Worm (Caenorhabditis elegans) whole organism, L3 larva: ENCODE data around the gene R08D7.4.
"Not testable (repeated sequence)": the region's sequence is repeated elsewhere in the genome, so short reads cannot be mapped to it uniquely, and the experiment has no call there.

Source experiments
- R02D3.7 ChIP-seq: fragments of 150-350 bp; optimal IDR thresholded peaks from 2 replicates; lab custom pipeline; 2014; ENCODE audit warnings: missing biosample characterization, missing genetic modification characterization
- ZK546.5 ChIP-seq: sonication (generic microtip); optimal IDR thresholded peaks from 2 replicates; lab custom pipeline; 2017; ENCODE audit warnings: missing biosample characterization, missing genetic modification characterization
- aly-2 ChIP-seq: fragments of 150-350 bp; optimal IDR thresholded peaks from 2 replicates; lab custom pipeline; 2014; ENCODE audit warnings: missing biosample characterization, missing genetic modification characterization
- ama-1 ChIP-seq: fragments of 150-350 bp; optimal IDR thresholded peaks from 2 replicates; lab custom pipeline; 2018
- ceh-16 ChIP-seq: sonication (generic microtip); optimal IDR thresholded peaks from 2 replicates; lab custom pipeline; 2017; ENCODE audit warnings: missing biosample characterization, missing genetic modification characterization
- ceh-28 ChIP-seq: fragments of 150-350 bp; optimal IDR thresholded peaks from 2 replicates; lab custom pipeline; 2014; ENCODE audit warnings: missing biosample characterization, missing genetic modification reagents, missing genetic modification characterization
- ceh-82 ChIP-seq: fragments of 150-350 bp; optimal IDR thresholded peaks from 2 replicates; lab custom pipeline; 2014; ENCODE audit warnings: missing biosample characterization, missing genetic modification characterization
- ceh-9 ChIP-seq: sonication (generic microtip); optimal IDR thresholded peaks from 2 replicates; lab custom pipeline; 2018; ENCODE audit warnings: missing biosample characterization, missing genetic modification characterization
- daf-12 ChIP-seq: fragments of 150-350 bp; optimal IDR thresholded peaks from 2 replicates; lab custom pipeline; 2014; ENCODE audit warnings: missing biosample characterization, missing genetic modification reagents, missing genetic modification characterization
- egl-5 ChIP-seq: fragments of 150-350 bp; optimal IDR thresholded peaks from 2 replicates; lab custom pipeline; 2017; ENCODE audit warnings: missing biosample characterization, missing genetic modification reagents, missing genetic modification characterization, inconsistent platforms
- elt-1 ChIP-seq: fragments of 150-350 bp; optimal IDR thresholded peaks from 2 replicates; lab custom pipeline; 2014; ENCODE audit warnings: missing biosample characterization, missing genetic modification characterization
- elt-2 ChIP-seq: sonication (generic microtip); optimal IDR thresholded peaks from 2 replicates; lab custom pipeline; 2016; ENCODE audit warnings: missing genetic modification reagents, mild to moderate bottlenecking, missing genetic modification characterization, missing compliant biosample characterization
- elt-3 ChIP-seq, 3 experiments: fragments of 150-350 bp in 1 of 3; sonication (generic microtip) in 2 of 3; optimal IDR thresholded peaks; 2 replicates in 2 of 3; 4 replicates in 1 of 3; lab custom pipeline; 2014 to 2017; ENCODE audit warnings: missing biosample characterization in 3 of 3, missing genetic modification characterization in 3 of 3
- eor-1 ChIP-seq, 2 experiments: fragments of 150-350 bp; optimal IDR thresholded peaks; 2 replicates each; lab custom pipeline; 2014 to 2018; ENCODE audit warnings: missing biosample characterization in 2 of 2, missing genetic modification characterization in 2 of 2
- fkh-10 ChIP-seq: sonication (generic microtip); optimal IDR thresholded peaks from 2 replicates; lab custom pipeline; 2017; ENCODE audit warnings: missing biosample characterization, missing genetic modification reagents, missing genetic modification characterization
- fos-1 ChIP-seq: fragments of 150-350 bp; optimal IDR thresholded peaks from 2 replicates; lab custom pipeline; 2014; ENCODE audit warnings: missing biosample characterization, missing genetic modification characterization
- hmg-11 ChIP-seq: sonication (generic microtip); optimal IDR thresholded peaks from 2 replicates; lab custom pipeline; 2016; ENCODE audit warnings: missing genetic modification characterization, missing compliant biosample characterization
- jun-1 ChIP-seq: fragments of 150-350 bp; optimal IDR thresholded peaks from 2 replicates; lab custom pipeline; 2014; ENCODE audit warnings: missing biosample characterization, missing genetic modification reagents, missing genetic modification characterization
- lin-15B ChIP-seq: fragments of 150-350 bp; optimal IDR thresholded peaks from 2 replicates; lab custom pipeline; 2014; ENCODE audit warnings: missing biosample characterization, missing genetic modification characterization
- lin-39 ChIP-seq: fragments of 150-350 bp; optimal IDR thresholded peaks from 2 replicates; lab custom pipeline; 2018; ENCODE audit warnings: missing biosample characterization, missing genetic modification reagents, missing genetic modification characterization
- mml-1 ChIP-seq: fragments of 150-350 bp; sonication (generic microtip); optimal IDR thresholded peaks from 3 replicates; lab custom pipeline; 2014; ENCODE audit warnings: missing biosample characterization, missing genetic modification characterization
- nfya-1 ChIP-seq: sonication (generic microtip); optimal IDR thresholded peaks from 2 replicates; lab custom pipeline; 2017; ENCODE audit warnings: missing genetic modification characterization, mild to moderate bottlenecking, missing compliant biosample characterization, antibody characterized with exemption, moderate library complexity; ENCODE audit not compliant: insufficient read depth
- nhr-12 ChIP-seq: fragments of 150-350 bp; optimal IDR thresholded peaks from 2 replicates; lab custom pipeline; 2014; ENCODE audit warnings: missing biosample characterization, missing genetic modification characterization
- nhr-23 ChIP-seq: fragments of 150-350 bp; optimal IDR thresholded peaks from 2 replicates; lab custom pipeline; 2014; ENCODE audit warnings: missing biosample characterization, missing genetic modification reagents, missing genetic modification characterization
- nhr-237 ChIP-seq: fragments of 150-350 bp; optimal IDR thresholded peaks from 2 replicates; lab custom pipeline; 2014; ENCODE audit warnings: missing biosample characterization, missing genetic modification characterization
- nhr-28 ChIP-seq: fragments of 150-350 bp; optimal IDR thresholded peaks from 2 replicates; lab custom pipeline; 2014; ENCODE audit warnings: missing biosample characterization, missing genetic modification characterization
- nhr-43 ChIP-seq: sonication (generic microtip); optimal IDR thresholded peaks from 2 replicates; lab custom pipeline; 2016; ENCODE audit warnings: mild to moderate bottlenecking, missing genetic modification characterization, missing compliant biosample characterization; ENCODE audit not compliant: poor library complexity, severe bottlenecking
- nhr-67 ChIP-seq: fragments of 150-350 bp; optimal IDR thresholded peaks from 2 replicates; lab custom pipeline; 2014; ENCODE audit warnings: missing biosample characterization, missing genetic modification characterization
- nhr-76 ChIP-seq: fragments of 150-350 bp; sonication (generic microtip); optimal IDR thresholded peaks from 5 replicates; lab custom pipeline; 2014; ENCODE audit warnings: missing biosample characterization, missing genetic modification characterization
- nhr-77 ChIP-seq: fragments of 150-350 bp; optimal IDR thresholded peaks from 2 replicates; lab custom pipeline; 2014; ENCODE audit warnings: missing biosample characterization, missing genetic modification characterization
- pha-4 ChIP-seq: fragments of 150-350 bp; optimal IDR thresholded peaks from 2 replicates; lab custom pipeline; 2014; ENCODE audit warnings: missing biosample characterization, missing genetic modification reagents, missing genetic modification characterization
- pqm-1 ChIP-seq: fragments of 150-350 bp; optimal IDR thresholded peaks from 2 replicates; lab custom pipeline; 2017; ENCODE audit warnings: missing biosample characterization, missing genetic modification characterization, inconsistent platforms
- sea-2 ChIP-seq: fragments of 150-350 bp; sonication (generic microtip); optimal IDR thresholded peaks from 4 replicates; lab custom pipeline; 2014; ENCODE audit warnings: missing biosample characterization, missing genetic modification reagents, missing genetic modification characterization
- skn-1 ChIP-seq: fragments of 150-350 bp; optimal IDR thresholded peaks from 2 replicates; lab custom pipeline; 2014; ENCODE audit warnings: missing biosample characterization, missing genetic modification characterization
- snpc-4 ChIP-seq: fragments of 150-350 bp; optimal IDR thresholded peaks from 2 replicates; lab custom pipeline; 2014; ENCODE audit warnings: missing biosample characterization, missing genetic modification characterization
- tbx-2 ChIP-seq: sonication (generic microtip); optimal IDR thresholded peaks from 2 replicates; lab custom pipeline; 2016; ENCODE audit warnings: mild to moderate bottlenecking, missing genetic modification characterization, missing compliant biosample characterization
- unc-39 ChIP-seq: sonication (generic microtip); optimal IDR thresholded peaks from 4 replicates; lab custom pipeline; 2017; ENCODE audit warnings: missing biosample characterization, missing genetic modification characterization
- unc-62 ChIP-seq: fragments of 150-350 bp; sonication (generic microtip); optimal IDR thresholded peaks from 4 replicates; lab custom pipeline; 2014; ENCODE audit warnings: missing biosample characterization, missing genetic modification reagents, missing genetic modification characterization
- ztf-11 ChIP-seq: fragments of 150-350 bp; optimal IDR thresholded peaks from 2 replicates; lab custom pipeline; 2014; ENCODE audit warnings: missing biosample characterization, missing genetic modification characterization
- ztf-4 ChIP-seq: fragments of 150-350 bp; optimal IDR thresholded peaks from 2 replicates; lab custom pipeline; 2014; ENCODE audit warnings: missing biosample characterization, missing genetic modification characterization

Gene R08D7.4

DNA sequence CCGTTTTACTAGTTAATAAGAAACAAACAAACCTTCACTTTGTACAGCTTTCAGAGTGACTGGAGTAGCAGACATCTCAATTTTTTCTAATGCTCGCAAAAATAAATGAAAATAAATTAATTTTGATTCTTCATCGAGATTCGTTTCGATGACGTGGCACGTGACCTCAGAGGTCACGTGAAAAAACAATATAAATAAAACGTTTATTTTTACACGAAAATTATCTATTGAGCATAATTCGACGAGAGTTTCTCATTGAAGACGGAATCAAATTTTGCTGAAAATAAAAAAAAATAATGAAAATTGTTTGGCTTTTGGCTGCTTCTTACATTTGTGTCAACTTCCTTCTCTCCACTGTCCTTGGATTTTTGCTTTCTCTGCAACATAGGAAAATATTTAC is 30.2 kb downstream of the R08D7.4 start, which contains the start of gene rpn-6.2:
rpn-6.2 (minus strand) TSS at position 101 of the 400 bp plus-strand sequence.
- no peak for TF ChIP-seq tbx-2 (tag; lab: Kevin White, UChicago)
- TF ChIP-seq ceh-9, result no peak
- no peak for TF ChIP-seq unc-62 (GFP tag; lab: Kevin White, UChicago)
- TF ChIP-seq mml-1 (tag; lab: Kevin White, UChicago), result no peak
- TF ChIP-seq unc-39, result no peak
- TF ChIP-seq ceh-16, result no peak
- no peak for TF ChIP-seq snpc-4 (tag; lab: Kevin White, UChicago)
- TF ChIP-seq jun-1 (tag; lab: Kevin White, UChicago), result no peak
- TF ChIP-seq ceh-82 (tag; lab: Kevin White, UChicago), result no peak
- TF ChIP-seq elt-3 (tag; optimal IDR thresholded peaks at IDR 0.05; lab: Kevin White, UChicago), result no peak
- no peak for TF ChIP-seq elt-1 (tag; lab: Kevin White, UChicago)

DNA sequence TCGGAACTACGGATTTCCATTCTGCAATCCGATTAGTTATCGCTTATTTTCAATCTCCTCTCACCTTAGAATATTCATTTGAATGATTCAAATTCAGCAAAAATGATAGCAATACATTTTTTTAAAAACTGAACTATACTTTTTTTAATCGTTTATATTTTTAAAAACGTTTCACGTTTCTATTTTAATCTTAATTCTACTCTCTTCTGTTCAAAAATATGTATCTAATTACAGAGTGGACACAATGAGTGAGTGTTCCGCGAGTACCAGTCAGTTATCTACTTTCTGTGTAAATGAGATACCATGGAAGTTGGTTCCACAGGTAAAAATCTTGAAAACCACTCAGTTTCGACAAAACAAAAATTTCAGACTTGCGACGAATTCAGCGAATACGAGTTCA is 30.9 kb downstream of the R08D7.4 start, which contains the start of the genes F59B2.15 and zif-1:
F59B2.15 (minus strand) TSS at position 101 of the 400 bp plus-strand sequence.
zif-1 (plus strand) TSS at position 235 of the 400 bp plus-strand sequence.
- TF ChIP-seq lin-39 (no peak), nfya-1 (tag; lab: Kevin White, UChicago) (no peak), sea-2 (GFP tag; lab: Kevin White, UChicago) (no peak), ZK546.5 (no peak), ceh-16 (no peak), pqm-1 (tag; lab: Kevin White, UChicago) (no peak), nhr-28 (tag; lab: Kevin White, UChicago) (no peak), unc-62 (GFP tag; lab: Kevin White, UChicago) (no peak), daf-12 (tag; lab: Kevin White, UChicago) (no peak), fos-1 (no peak), nhr-43 (no peak), elt-1 (tag; lab: Kevin White, UChicago) (no peak), nhr-23 (tag; lab: Kevin White, UChicago) (no peak), ceh-82 (tag; lab: Kevin White, UChicago) (no peak), ceh-9 (no peak), nhr-12 (tag; lab: Kevin White, UChicago) (no peak)

ce11 chrIII:9004658-9005057 is 33.0 kb downstream of the R08D7.4 start:
- TF ChIP-seq egl-5 (no peak), eor-1 (tag; optimal IDR thresholded peaks at IDR 0.05; lab: Kevin White, UChicago) (no peak), ceh-16 (no peak), nhr-76 (tag; lab: Kevin White, UChicago) (no peak), ceh-28 (tag; lab: Kevin White, UChicago) (no peak), lin-39 (no peak), nhr-67 (tag; lab: Kevin White, UChicago) (no peak), lin-15B (no peak), aly-2 (tag; lab: Kevin White, UChicago) (no peak), ama-1 (lab: Kevin White, UChicago) (no peak), nhr-77 (tag; lab: Kevin White, UChicago) (no peak), snpc-4 (tag; lab: Kevin White, UChicago) (no peak), nhr-237 (no peak), fkh-10 (GFP tag; lab: Kevin White, UChicago) (no peak), skn-1 (tag; lab: Kevin White, UChicago) (no peak), sea-2 (GFP tag; lab: Kevin White, UChicago) (no peak), pha-4 (no peak)

ce11 chrIII:9005905-9006372 is 34.2 kb downstream of the R08D7.4 start, which contains the start of gene rab-6.1:
rab-6.1 (minus strand) TSS chrIII:9005955.
- TF ChIP-seq skn-1 (tag; lab: Kevin White, UChicago); egl-5; nhr-77 (tag; lab: Kevin White, UChicago): not testable (repeated sequence)
- TF ChIP-seq, all 47 proteins: peak for 0; not testable (repeated sequence) for 47

ce11 chrIII:9007183-9007582 is 35.5 kb downstream of the R08D7.4 start:
- TF ChIP-seq ceh-82 (tag; lab: Kevin White, UChicago) (no peak), nhr-23 (tag; lab: Kevin White, UChicago) (no peak), lin-15B (no peak), tbx-2 (tag; lab: Kevin White, UChicago) (no peak), daf-12 (tag; lab: Kevin White, UChicago) (no peak), ztf-11 (no peak), pqm-1 (tag; lab: Kevin White, UChicago) (peak; percentile 53), elt-2 (tag; lab: Kevin White, UChicago) (peak; percentile 61), egl-5 (peak; percentile 27), ceh-16 (no peak), pha-4 (peak; percentile 70), ama-1 (lab: Kevin White, UChicago) (no peak), ztf-4 (tag; lab: Kevin White, UChicago) (no peak), nhr-67 (tag; lab: Kevin White, UChicago) (no peak), elt-1 (tag; lab: Kevin White, UChicago) (no peak), hmg-11 (no peak), nfya-1 (tag; lab: Kevin White, UChicago) (peak; percentile 12), lin-39 (peak; percentile 39), snpc-4 (tag; lab: Kevin White, UChicago) (no peak), R02D3.7 (tag; lab: Kevin White, UChicago) (no peak)
